Worm (Caenorhabditis elegans): ENCODE results near the gene B0244.15.

Gene B0244.15

DNA sequence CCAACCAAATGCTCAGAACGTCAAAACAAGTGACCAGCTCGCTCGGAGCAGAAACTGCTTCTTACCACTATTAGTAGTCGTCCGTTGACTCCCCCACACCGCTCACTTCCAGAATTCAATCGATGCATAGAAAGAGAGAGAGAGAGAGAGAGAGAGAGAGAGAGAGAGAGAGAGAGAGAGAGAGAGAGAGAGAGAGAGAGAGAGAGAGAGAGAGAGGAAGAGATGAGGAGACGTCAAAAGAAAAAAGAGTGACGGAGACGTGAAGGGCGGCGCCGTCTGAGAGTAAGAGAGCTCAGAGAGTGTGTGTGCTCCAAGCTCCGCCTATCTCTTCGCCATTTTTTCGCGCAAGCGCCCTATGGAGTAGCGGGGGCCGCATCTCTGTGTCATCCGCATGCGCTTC lies 12.0 kb downstream of the B0244.15 start, which contains the start of gene ida-1 (continued):
- TF ChIP-seq fos-1 (tag; optimal IDR thresholded peaks at IDR 0.05) (no peak), mes-2 (tag; optimal IDR thresholded peaks at IDR 0.05; ENCODE audit: poor library complexity, severe bottlenecking) (no peak), snpc-4 (tag; optimal IDR thresholded peaks at IDR 0.05) (no peak), Y48G9A.11 (GFP tag; IDR thresholded peaks at IDR 0.05) (no peak), dmd-8 (GFP tag; IDR thresholded peaks at IDR 0.05) (no peak), zip-11 (GFP tag; IDR thresholded peaks at IDR 0.05) (no peak), nhr-48 (tag; optimal IDR thresholded peaks at IDR 0.05) (no peak), F37D6.2 (tag; optimal IDR thresholded peaks at IDR 0.05) (no peak), nhr-111 (GFP tag; optimal IDR thresholded peaks at IDR 0.05) (no peak), saeg-2 (GFP tag; IDR thresholded peaks at IDR 0.05) (no peak), unc-62 (GFP tag; optimal IDR thresholded peaks at IDR 0.05 in 1 of 2) (peak in 1 of 2 experiments; percentile 95), unc-62 (tag; optimal IDR thresholded peaks at IDR 0.05) (no peak), set-16 (GFP tag; IDR thresholded peaks at IDR 0.05) (peak; percentile 90), snpc-1.2 (GFP tag; IDR thresholded peaks at IDR 0.05) (no peak), lin-15B (tag; optimal IDR thresholded peaks at IDR 0.05) (no peak), lsy-2 (tag; optimal IDR thresholded peaks at IDR 0.05) (peak; percentile 31 to 33), spr-1 (tag; optimal IDR thresholded peaks at IDR 0.05) (no peak), aha-1 (tag) (peak; percentile 32), nhr-28 (tag; optimal IDR thresholded peaks at IDR 0.05) (no peak), nhr-6 (tag; optimal IDR thresholded peaks at IDR 0.05) (no peak), aly-2 (tag; optimal IDR thresholded peaks at IDR 0.05) (no peak), ceh-32 (tag; optimal IDR thresholded peaks at IDR 0.05; ENCODE audit: poor library complexity) (no peak), skn-1 (tag; optimal IDR thresholded peaks at IDR 0.05) (no peak), zip-2 (tag; optimal IDR thresholded peaks at IDR 0.05) (no peak), Y75B8A.6 (GFP tag; IDR thresholded peaks at IDR 0.05) (no peak), ctbp-1 (GFP tag; IDR thresholded peaks at IDR 0.05) (peak; percentile 64; the same call in 1 of the 2 replicates), ama-1 (optimal IDR thresholded peaks at IDR 0.05) (no peak), daf-16 (GFP tag; optimal IDR thresholded peaks at IDR 0.05) (no peak), daf-16 (tag; optimal IDR thresholded peaks at IDR 0.05) (no peak), fkh-10 (GFP tag; optimal IDR thresholded peaks at IDR 0.05) (no peak), daf-19 (GFP tag; conservative IDR thresholded peaks at IDR 0.05) (no peak), Y105C5A.15 (GFP tag; IDR thresholded peaks at IDR 0.05) (no peak), hif-1 (tag; optimal IDR thresholded peaks at IDR 0.05) (no peak), ZK546.5 (tag; optimal IDR thresholded peaks at IDR 0.05) (no peak), lin-38 (GFP tag; IDR thresholded peaks at IDR 0.05) (no peak), zfp-2 (tag; optimal IDR thresholded peaks at IDR 0.05) (no peak), zfp-3 (GFP tag; conservative IDR thresholded peaks at IDR 0.05) (no peak), madf-5 (GFP tag; IDR thresholded peaks at IDR 0.05) (no peak), D1046.2 (GFP tag; IDR thresholded peaks at IDR 0.05) (no peak), zag-1 (tag; optimal IDR thresholded peaks at IDR 0.05) (no peak), nhr-25 (tag; optimal IDR thresholded peaks at IDR 0.05; ENCODE audit: borderline replicate concordance, insufficient read depth) (no peak), dmd-6 (GFP tag; IDR thresholded peaks at IDR 0.05) (0 out of 2 replicates have a peak, but pooled peaks have one; percentile 7), F10B5.3 (tag; optimal IDR thresholded peaks at IDR 0.05) (no peak), F26F4.8 (GFP tag; conservative IDR thresholded peaks at IDR 0.05) (no peak), ces-1 (GFP tag; optimal IDR thresholded peaks at IDR 0.05) (no peak), mep-1 (tag; optimal IDR thresholded peaks at IDR 0.05) (peak; percentile 36), madf-9 (GFP tag; conservative IDR thresholded peaks at IDR 0.05) (no peak), pha-4 (GFP tag; IDR thresholded peaks at IDR 0.05) (peak; percentile 55; the same call in 1 of the 2 replicates), pha-4 (tag; optimal IDR thresholded peaks at IDR 0.05) (no peak), dmd-9 (GFP tag; IDR thresholded peaks at IDR 0.05) (no peak), daf-12 (tag; optimal IDR thresholded peaks at IDR 0.05) (no peak), T20F7.1 (GFP tag; optimal IDR thresholded peaks at IDR 0.05) (no peak), jun-1 (tag; optimal IDR thresholded peaks at IDR 0.05) (no peak)

Data from whole organism, L4 larva.